Worm (Caenorhabditis elegans) whole organism, L1 larva: ENCODE data around the gene trpl-2.

ENCODE experiments used
- C16A3.4 ChIP-seq: fragments of 150-350 bp; optimal IDR thresholded peaks from 2 replicates; lab custom pipeline; 2014; ENCODE audit warnings: missing biosample characterization, missing genetic modification characterization
- ama-1 ChIP-seq: fragments of 150-350 bp; optimal IDR thresholded peaks from 2 replicates; lab custom pipeline; 2014
- ceh-63 ChIP-seq: fragments of 200-800 bp; sonication (Bioruptor generic); optimal IDR thresholded peaks from 2 replicates; lab custom pipeline; 2018; ENCODE audit warnings: mild to moderate bottlenecking, missing genetic modification characterization, missing compliant biosample characterization
- ceh-8 ChIP-seq: fragments of 200-800 bp; sonication (Bioruptor generic); optimal IDR thresholded peaks from 2 replicates; lab custom pipeline; 2018; ENCODE audit warnings: mild to moderate bottlenecking, missing genetic modification characterization, moderate library complexity, missing compliant biosample characterization
- hpl-2 ChIP-seq: fragments of 150-350 bp; optimal IDR thresholded peaks from 2 replicates; lab custom pipeline; 2014; ENCODE audit warnings: missing biosample characterization, missing genetic modification reagents, missing genetic modification characterization
- lin-13 ChIP-seq: fragments of 150-350 bp; optimal IDR thresholded peaks from 2 replicates; lab custom pipeline; 2014; ENCODE audit warnings: missing biosample characterization, missing genetic modification reagents, missing genetic modification characterization
- nhr-11 ChIP-seq: fragments of 150-350 bp; optimal IDR thresholded peaks from 2 replicates; lab custom pipeline; 2014; ENCODE audit warnings: missing biosample characterization, missing genetic modification characterization
- snpc-4 ChIP-seq: fragments of 150-350 bp; optimal IDR thresholded peaks from 2 replicates; lab custom pipeline; 2014; ENCODE audit warnings: missing biosample characterization, missing genetic modification characterization

ce11 chrIV:4356879-4357278 is 30.4 kb downstream of the trpl-2 start, which contains the start of gene W03B1.9:
- TF ChIP-seq snpc-4 (tag; lab: Kevin White, UChicago), result no peak
- TF ChIP-seq ceh-8, result no peak
- no peak for TF ChIP-seq nhr-11 (tag; lab: Kevin White, UChicago)
- TF ChIP-seq lin-13, result no peak
- TF ChIP-seq hpl-2 (GFP tag; lab: Kevin White, UChicago), result no peak
- no peak for TF ChIP-seq ama-1 (lab: Kevin White, UChicago)
- TF ChIP-seq C16A3.4 (tag; lab: Kevin White, UChicago), result no peak
- TF ChIP-seq ceh-63, result no peak
